Comparison of ENCODE assay signal across 1 worm cellular context in the genomic region with DNA sequence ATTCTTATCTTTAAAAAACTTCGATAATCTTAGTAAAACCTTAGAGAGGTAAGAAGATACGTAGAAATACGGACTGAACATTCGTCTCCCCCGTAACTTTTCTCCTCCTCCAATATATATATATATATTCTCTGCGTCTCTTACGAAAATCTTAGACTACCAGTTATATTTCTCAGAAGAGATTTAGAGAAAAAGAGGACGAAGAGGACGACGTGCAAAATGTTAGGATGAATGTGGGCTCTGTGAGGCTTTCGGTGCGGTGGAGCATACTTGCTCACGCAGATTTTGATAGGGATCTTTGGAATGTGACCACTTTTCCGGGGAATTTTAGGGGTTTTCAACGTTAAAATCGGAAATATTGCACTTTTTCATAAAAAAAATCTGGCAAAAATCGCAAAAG.
A peak's percentile ranks its signal among the peaks of the same experiment; 100 is the strongest.
TF ChIP-seq lines count a peak whose summit lies in the region.

No protein-coding gene starts in this region.

TF ChIP-seq in whole organism, L1 larva, 84 proteins besides CTCF, POLR2A, EP300 and RAD21 (continued from another document):
- peak; percentile 70 for TF ChIP-seq unc-86 (tag; optimal IDR thresholded peaks at IDR 0.05; lab: Kevin White, UChicago)
- TF ChIP-seq grh-1 (GFP tag; IDR thresholded peaks at IDR 0.05; lab: Robert Waterston, UW): no peak
- peak; percentile 25 for TF ChIP-seq F16B12.6 (tag; optimal IDR thresholded peaks at IDR 0.05; lab: Kevin White, UChicago)
TF ChIP-seq in whole organism, L1 larva: peak in this region for 41.
